Worm (Caenorhabditis elegans): ENCODE measurements around the gene pud-3.
"Not testable (repeated sequence)": the region's sequence is repeated elsewhere in the genome, so short reads cannot be mapped to it uniquely, and the experiment has no call there.

DNA sequence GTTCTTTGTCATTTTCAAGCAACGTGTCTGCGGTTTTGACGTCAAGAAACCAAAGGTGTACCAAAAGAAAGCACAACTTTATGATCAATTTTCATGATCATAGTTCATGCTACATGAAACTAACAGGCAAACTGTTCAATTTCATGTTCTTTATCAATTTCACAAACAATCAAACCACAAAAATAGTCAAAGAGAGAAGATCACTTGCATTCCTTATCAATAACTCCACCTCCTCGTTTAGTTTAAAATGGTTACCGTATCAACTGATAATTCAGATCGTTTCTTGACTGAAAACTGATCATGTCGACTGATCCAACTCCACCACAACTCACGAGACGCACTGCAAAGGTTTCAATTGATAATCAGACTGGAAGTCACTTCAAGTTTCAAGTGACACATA is 5.2 kb upstream of the pud-3 start, which contains the start of gene pud-1.1:
- not testable (repeated sequence) for TF ChIP-seq hnd-1 (tag; optimal IDR thresholded peaks at IDR 0.05); ama-1 (optimal IDR thresholded peaks at IDR 0.05); ets-7 (tag; optimal IDR thresholded peaks at IDR 0.05); pes-1 (GFP tag; IDR thresholded peaks at IDR 0.05); ceh-36 (tag; optimal IDR thresholded peaks at IDR 0.05); hmbx-1 (tag; optimal IDR thresholded peaks at IDR 0.05); tbx-11 (GFP tag; IDR thresholded peaks at IDR 0.05); hmg-4 (GFP tag; optimal IDR thresholded peaks at IDR 0.05); flt-1 (GFP tag; IDR thresholded peaks at IDR 0.05); sea-1 (GFP tag; conservative IDR thresholded peaks at IDR 0.05); tbx-37 (GFP tag; conservative IDR thresholded peaks at IDR 0.05); B0310.2 (tag; optimal IDR thresholded peaks at IDR 0.05); aly-1 (tag; optimal IDR thresholded peaks at IDR 0.05); ceh-13 (GFP tag; optimal IDR thresholded peaks at IDR 0.05)
